Worm (Caenorhabditis elegans) whole organism, L1 larva: ENCODE measurements around the gene R09E10.13.
A peak's percentile ranks its signal among the peaks of the same experiment; 100 is the strongest.

ENCODE experiments used
- C16A3.4 ChIP-seq: fragments of 150-350 bp; optimal IDR thresholded peaks from 2 replicates; lab custom pipeline; 2014; ENCODE audit warnings: missing biosample characterization, missing genetic modification characterization
- aha-1 ChIP-seq: fragments of 150-350 bp; optimal IDR thresholded peaks from 2 replicates; lab custom pipeline; 2014; ENCODE audit warnings: missing biosample characterization, missing genetic modification characterization
- alr-1 ChIP-seq: fragments of 200-800 bp; sonication (Bioruptor generic); optimal IDR thresholded peaks from 2 replicates; lab custom pipeline; 2018; ENCODE audit warnings: borderline replicate concordance, mild to moderate bottlenecking, missing genetic modification characterization, missing compliant biosample characterization
- aly-2 ChIP-seq: fragments of 150-350 bp; optimal IDR thresholded peaks from 2 replicates; lab custom pipeline; 2014; ENCODE audit warnings: missing biosample characterization, missing genetic modification characterization
- blmp-1 ChIP-seq: fragments of 150-350 bp; optimal IDR thresholded peaks from 2 replicates; lab custom pipeline; 2014; ENCODE audit warnings: missing biosample characterization, missing genetic modification characterization
- ceh-63 ChIP-seq: fragments of 200-800 bp; sonication (Bioruptor generic); optimal IDR thresholded peaks from 2 replicates; lab custom pipeline; 2018; ENCODE audit warnings: mild to moderate bottlenecking, missing genetic modification characterization, missing compliant biosample characterization
- ceh-8 ChIP-seq: fragments of 200-800 bp; sonication (Bioruptor generic); optimal IDR thresholded peaks from 2 replicates; lab custom pipeline; 2018; ENCODE audit warnings: mild to moderate bottlenecking, missing genetic modification characterization, moderate library complexity, missing compliant biosample characterization
- ceh-82 ChIP-seq, 3 experiments: fragments of 150-350 bp in 1 of 3; sonication (generic microtip) in 2 of 3; optimal IDR thresholded peaks; 2 replicates each; lab custom pipeline; 2014 to 2017; ENCODE audit warnings: missing biosample characterization in 3 of 3, missing genetic modification characterization in 3 of 3
- ces-1 ChIP-seq: fragments of 150-350 bp; optimal IDR thresholded peaks from 2 replicates; lab custom pipeline; 2014; ENCODE audit warnings: missing biosample characterization, missing genetic modification reagents, missing genetic modification characterization
- dsc-1 ChIP-seq: sonication (generic microtip); optimal IDR thresholded peaks from 2 replicates; lab custom pipeline; 2016; ENCODE audit warnings: mild to moderate bottlenecking, missing genetic modification characterization, missing compliant biosample characterization
- efl-3 ChIP-seq: fragments of 200-800 bp; sonication (Bioruptor generic); optimal IDR thresholded peaks from 2 replicates; lab custom pipeline; 2018; ENCODE audit warnings: mild to moderate bottlenecking, missing genetic modification characterization, missing compliant biosample characterization
- egl-13 ChIP-seq: sonication (generic microtip); optimal IDR thresholded peaks from 2 replicates; lab custom pipeline; 2016; ENCODE audit warnings: missing genotype, missing genetic modification reagents, missing genetic modification characterization, missing compliant biosample characterization
- egl-27 ChIP-seq, 2 experiments: fragments of 150-350 bp in 1 of 2; sonication (generic microtip); optimal IDR thresholded peaks; 3 replicates each; lab custom pipeline; 2017 to 2018; ENCODE audit warnings: missing biosample characterization in 2 of 2, missing genetic modification characterization in 2 of 2, missing genetic modification reagents in 2 of 2
- elt-3 ChIP-seq, 6 experiments: fragments of 150-350 bp in 1 of 6; sonication (generic microtip); optimal IDR thresholded peaks; 2 replicates each; lab custom pipeline; 2017 to 2018; ENCODE audit warnings: missing biosample characterization in 6 of 6, missing genetic modification characterization in 6 of 6, inconsistent platforms in 1 of 6
- ets-5 ChIP-seq: fragments of 200-800 bp; sonication (Bioruptor generic); IDR thresholded peaks from 2 replicates; pipeline ENCODE4 v1.3.6; 2022; ENCODE audit warnings: missing genetic modification characterization, missing compliant biosample characterization
- fkh-10 ChIP-seq: sonication (generic microtip); optimal IDR thresholded peaks from 2 replicates; lab custom pipeline; 2017; ENCODE audit warnings: missing biosample characterization, missing genetic modification reagents, missing genetic modification characterization
- fkh-4 ChIP-seq: sonication (generic microtip); optimal IDR thresholded peaks from 2 replicates; lab custom pipeline; 2016; ENCODE audit warnings: missing compliant biosample characterization, missing genetic modification characterization, borderline replicate concordance
- fkh-8 ChIP-seq: sonication (generic microtip); optimal IDR thresholded peaks from 2 replicates; lab custom pipeline; 2016; ENCODE audit warnings: mild to moderate bottlenecking, missing genetic modification characterization, missing compliant biosample characterization
- fos-1 ChIP-seq: fragments of 150-350 bp; optimal IDR thresholded peaks from 2 replicates; lab custom pipeline; 2014; ENCODE audit warnings: missing biosample characterization, missing genetic modification characterization
- grh-1 ChIP-seq: fragments of 200-800 bp; sonication (Bioruptor generic); IDR thresholded peaks from 2 replicates; pipeline ENCODE4 v1.3.6; 2022; ENCODE audit warnings: missing genetic modification reagents, missing genetic modification characterization, missing compliant biosample characterization
- hpl-2 ChIP-seq: fragments of 150-350 bp; optimal IDR thresholded peaks from 2 replicates; lab custom pipeline; 2014; ENCODE audit warnings: missing biosample characterization, missing genetic modification reagents, missing genetic modification characterization
- isw-1 ChIP-seq: fragments of 200-800 bp; sonication (Bioruptor generic); IDR thresholded peaks from 2 replicates; pipeline ENCODE4 v1.3.6; 2022; ENCODE audit warnings: missing genetic modification characterization, missing compliant biosample characterization
- jun-1 ChIP-seq: fragments of 150-350 bp; optimal IDR thresholded peaks from 2 replicates; lab custom pipeline; 2014; ENCODE audit warnings: missing biosample characterization, missing genetic modification reagents, missing genetic modification characterization
- lin-13 ChIP-seq: fragments of 150-350 bp; optimal IDR thresholded peaks from 2 replicates; lab custom pipeline; 2014; ENCODE audit warnings: missing biosample characterization, missing genetic modification reagents, missing genetic modification characterization
- lin-14 ChIP-seq: fragments of 200-800 bp; sonication (Bioruptor generic); optimal IDR thresholded peaks from 2 replicates; lab custom pipeline; 2018; ENCODE audit warnings: mild to moderate bottlenecking, missing genetic modification characterization, moderate library complexity, missing compliant biosample characterization
- lin-15B ChIP-seq: fragments of 150-350 bp; sonication (generic microtip); optimal IDR thresholded peaks from 3 replicates; lab custom pipeline; 2014; ENCODE audit warnings: missing biosample characterization, missing genetic modification characterization
- lin-35 ChIP-seq, 2 experiments: fragments of 150-350 bp; optimal IDR thresholded peaks; 2 replicates each; lab custom pipeline; 2014; ENCODE audit warnings: missing biosample characterization in 2 of 2, missing genetic modification characterization in 2 of 2, missing genetic modification reagents in 2 of 2
- lin-39 ChIP-seq: fragments of 150-350 bp; optimal IDR thresholded peaks from 2 replicates; lab custom pipeline; 2014; ENCODE audit warnings: missing biosample characterization, missing genetic modification reagents, missing genetic modification characterization
- lir-3 ChIP-seq: sonication (generic microtip); optimal IDR thresholded peaks from 2 replicates; lab custom pipeline; 2016; ENCODE audit warnings: mild to moderate bottlenecking, missing genetic modification characterization, moderate library complexity, missing compliant biosample characterization; ENCODE audit not compliant: poor library complexity
- lsy-2 ChIP-seq, 2 experiments: fragments of 150-350 bp; optimal IDR thresholded peaks; 2 replicates each; lab custom pipeline; 2014; ENCODE audit warnings: missing biosample characterization in 2 of 2, missing genetic modification characterization in 2 of 2
- mab-9 ChIP-seq: fragments of 200-800 bp; sonication (Bioruptor generic); IDR thresholded peaks from 2 replicates; pipeline ENCODE4 v1.3.6; 2022; ENCODE audit warnings: missing genetic modification reagents, missing genetic modification characterization, missing compliant biosample characterization
- nhr-11 ChIP-seq: fragments of 150-350 bp; optimal IDR thresholded peaks from 2 replicates; lab custom pipeline; 2014; ENCODE audit warnings: missing biosample characterization, missing genetic modification characterization
- nhr-19 ChIP-seq: fragments of 200-800 bp; sonication (Bioruptor generic); conservative IDR thresholded peaks from 2 replicates; pipeline ENCODE4 v1.3.6; 2022; ENCODE audit warnings: missing genetic modification characterization, missing compliant biosample characterization
- nhr-20 ChIP-seq: sonication (generic microtip); optimal IDR thresholded peaks from 2 replicates; lab custom pipeline; 2016; ENCODE audit warnings: mild to moderate bottlenecking, missing genetic modification characterization, missing compliant biosample characterization
- nhr-237 ChIP-seq: fragments of 150-350 bp; optimal IDR thresholded peaks from 2 replicates; lab custom pipeline; 2014; ENCODE audit warnings: missing biosample characterization, missing genetic modification characterization
- nhr-47 ChIP-seq: sonication (generic microtip); optimal IDR thresholded peaks from 2 replicates; lab custom pipeline; 2016; ENCODE audit warnings: mild to moderate bottlenecking, missing genetic modification characterization, moderate library complexity, missing compliant biosample characterization
- nhr-76 ChIP-seq: sonication (generic microtip); optimal IDR thresholded peaks from 2 replicates; lab custom pipeline; 2017; ENCODE audit warnings: missing biosample characterization, missing genetic modification characterization
- nhr-77 ChIP-seq: fragments of 150-350 bp; optimal IDR thresholded peaks from 2 replicates; lab custom pipeline; 2014; ENCODE audit warnings: missing biosample characterization, missing genetic modification characterization
- nhr-85 ChIP-seq: sonication (generic microtip); peaks from one replicate; lab custom pipeline; 2016; ENCODE audit warnings: missing genetic modification characterization, inconsistent platforms, missing compliant biosample characterization
- nhr-90 ChIP-seq: sonication (generic microtip); optimal IDR thresholded peaks from 2 replicates; lab custom pipeline; 2016; ENCODE audit warnings: mild to moderate bottlenecking, missing genetic modification characterization, missing compliant biosample characterization; ENCODE audit not compliant: poor library complexity
- pqm-1 ChIP-seq: sonication (generic microtip); optimal IDR thresholded peaks from 3 replicates; lab custom pipeline; 2017; ENCODE audit warnings: missing biosample characterization, missing genetic modification characterization
- skn-1 ChIP-seq: fragments of 150-350 bp; optimal IDR thresholded peaks from 2 replicates; lab custom pipeline; 2014; ENCODE audit warnings: missing biosample characterization, missing genetic modification characterization
- snpc-4 ChIP-seq: fragments of 150-350 bp; optimal IDR thresholded peaks from 2 replicates; lab custom pipeline; 2014; ENCODE audit warnings: missing biosample characterization, missing genetic modification characterization
- sox-4 ChIP-seq: sonication (generic microtip); optimal IDR thresholded peaks from 2 replicates; lab custom pipeline; 2016; ENCODE audit warnings: missing genetic modification characterization, missing compliant biosample characterization
- sup-37 ChIP-seq: fragments of 200-800 bp; sonication (Bioruptor generic); optimal IDR thresholded peaks from 2 replicates; lab custom pipeline; 2018; ENCODE audit warnings: mild to moderate bottlenecking, missing genetic modification characterization, missing compliant biosample characterization
- swsn-7 ChIP-seq: sonication (generic microtip); optimal IDR thresholded peaks from 2 replicates; lab custom pipeline; 2016; ENCODE audit warnings: missing genetic modification characterization, missing compliant biosample characterization
- unc-130 ChIP-seq: fragments of 150-350 bp; optimal IDR thresholded peaks from 2 replicates; lab custom pipeline; 2017; ENCODE audit warnings: missing biosample characterization, missing genetic modification characterization, inconsistent platforms
- unc-62 ChIP-seq: fragments of 150-350 bp; optimal IDR thresholded peaks from 2 replicates; lab custom pipeline; 2014; ENCODE audit warnings: missing biosample characterization, missing genetic modification reagents, missing genetic modification characterization
- ztf-11 ChIP-seq, 2 experiments: sonication (generic microtip); optimal IDR thresholded peaks; 2 replicates each; lab custom pipeline; 2016 to 2017; ENCODE audit warnings: missing genetic modification characterization in 2 of 2, missing biosample characterization in 1 of 2, missing compliant biosample characterization in 1 of 2
- ztf-4 ChIP-seq: fragments of 150-350 bp; optimal IDR thresholded peaks from 2 replicates; lab custom pipeline; 2014; ENCODE audit warnings: missing biosample characterization, missing genetic modification characterization

R09E10.13 gene

DNA sequence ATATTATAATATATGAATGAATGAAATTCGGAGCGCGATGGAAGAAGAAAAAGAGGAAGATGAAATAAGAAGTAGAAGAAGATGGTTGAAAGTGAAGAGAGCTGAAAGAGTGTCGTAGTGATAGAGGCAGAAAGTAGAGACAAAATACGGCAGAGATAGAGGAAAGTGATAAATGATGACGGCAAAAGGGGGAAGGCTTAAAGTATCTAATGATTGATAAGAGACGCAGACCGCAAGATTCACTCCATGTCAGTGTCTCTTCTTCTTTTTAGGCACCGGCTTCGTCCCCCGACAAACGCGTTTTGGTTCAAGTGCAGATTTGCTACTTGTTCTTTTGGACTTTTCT lies 47.4 kb upstream of the R09E10.13 start (continued):
- TF ChIP-seq skn-1 (peak; percentile 51), nhr-20 (tag; lab: Kevin White, UChicago) (peak; percentile 71)
- TF ChIP-seq, all 84 proteins: peak for 39

DNA sequence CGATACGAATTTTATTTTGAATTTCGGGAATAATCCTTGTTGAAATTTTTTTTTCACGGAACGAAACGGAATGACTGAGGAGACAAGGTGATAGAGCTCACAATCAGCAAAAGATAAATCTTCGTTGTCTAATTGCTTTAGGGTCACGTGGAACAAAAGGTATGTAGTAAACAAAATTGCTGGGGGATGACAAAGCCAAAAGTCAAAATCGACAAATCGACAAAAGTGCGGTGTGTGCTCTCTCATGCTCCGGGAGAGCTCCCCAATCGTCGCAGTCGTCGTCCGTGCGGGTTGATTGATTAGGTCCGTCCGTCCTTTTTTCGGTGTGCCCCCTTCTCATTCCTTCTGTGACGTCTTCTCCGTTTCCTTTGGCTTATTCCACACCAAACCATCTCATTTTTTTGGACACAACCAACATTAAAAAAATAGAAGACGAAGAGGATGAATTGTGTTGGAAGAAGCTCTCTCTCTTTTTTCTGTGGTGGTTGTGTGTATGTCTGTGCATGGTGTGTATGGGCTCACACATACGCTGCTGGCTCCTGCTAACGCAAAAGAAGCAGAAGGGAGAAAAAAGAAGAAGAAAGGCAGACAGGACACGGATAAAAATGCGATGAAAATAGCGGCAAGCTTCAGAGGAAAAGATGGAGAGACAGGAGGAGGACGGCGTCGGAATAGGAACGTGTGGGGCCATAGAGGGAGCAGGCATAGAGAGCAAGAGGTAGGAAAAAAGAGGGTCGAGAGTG lies 46.8 kb upstream of the R09E10.13 start:
- TF ChIP-seq C16A3.4 (tag; lab: Kevin White, UChicago) (no peak), egl-27 (tag; optimal IDR thresholded peaks at IDR 0.05; lab: Kevin White, UChicago) (no peak), nhr-47 (tag; lab: Kevin White, UChicago) (no peak), elt-3 (tag; optimal IDR thresholded peaks at IDR 0.05; lab: Kevin White, UChicago) (no peak), nhr-11 (no peak), ceh-63 (GFP tag; lab: Kevin White, UChicago) (no peak), sup-37 (no peak), alr-1 (tag; lab: Kevin White, UChicago) (no peak), jun-1 (tag; lab: Kevin White, UChicago) (no peak), egl-13 (tag; lab: Kevin White, UChicago) (no peak), unc-130 (tag; lab: Kevin White, UChicago) (peak; percentile 35), pqm-1 (tag; lab: Kevin White, UChicago) (no peak), lsy-2 (tag; optimal IDR thresholded peaks at IDR 0.05; lab: Kevin White, UChicago) (peak in 1 of 2 experiments; percentile 21), snpc-4 (tag; lab: Kevin White, UChicago) (no peak), efl-3 (GFP tag; lab: Kevin White, UChicago) (no peak), aha-1 (tag; lab: Kevin White, UChicago) (no peak), nhr-90 (tag; lab: Kevin White, UChicago) (no peak), lin-14 (GFP tag; lab: Kevin White, UChicago) (peak; percentile 9), sox-4 (tag; lab: Kevin White, UChicago) (no peak), mab-9 (GFP tag; lab: Robert Waterston, UW) (no peak), nhr-237 (tag; lab: Kevin White, UChicago) (no peak), grh-1 (no peak), blmp-1 (no peak), lin-13 (no peak), fkh-8 (tag; lab: Kevin White, UChicago) (no peak), fkh-4 (tag; lab: Kevin White, UChicago) (no peak), ces-1 (GFP tag; lab: Kevin White, UChicago) (peak; percentile 34), unc-62 (GFP tag; lab: Kevin White, UChicago) (no peak), lin-35 (GFP tag; optimal IDR thresholded peaks at IDR 0.05; lab: Kevin White, UChicago) (no peak), skn-1 (peak; percentile 4), nhr-76 (tag; lab: Kevin White, UChicago) (no peak), nhr-19 (GFP tag; lab: Robert Waterston, UW) (peak; percentile 36; the same call in 1 of the 2 replicates), ceh-82 (tag; optimal IDR thresholded peaks at IDR 0.05; lab: Kevin White, UChicago) (peak in 1 of 3 experiments; percentile 53), ztf-4 (no peak), fkh-10 (peak; percentile 48), ceh-8 (GFP tag; lab: Kevin White, UChicago) (no peak), fos-1 (tag; lab: Kevin White, UChicago) (no peak), dsc-1 (tag; lab: Kevin White, UChicago) (no peak), nhr-77 (tag; lab: Kevin White, UChicago) (no peak), nhr-20 (tag; lab: Kevin White, UChicago) (no peak), aly-2 (tag; lab: Kevin White, UChicago) (no peak), lin-15B (tag; lab: Kevin White, UChicago) (no peak), isw-1 (no peak), nhr-85 (tag; lab: Kevin White, UChicago) (no peak), hpl-2 (GFP tag; lab: Kevin White, UChicago) (no peak), lir-3 (tag; lab: Kevin White, UChicago) (no peak), lin-39 (peak; percentile 64), ets-5 (GFP tag; lab: Robert Waterston, UW) (no peak), ztf-11 (tag; optimal IDR thresholded peaks at IDR 0.05; lab: Kevin White, UChicago) (peak in 1 of 2 experiments; percentile 27), swsn-7 (tag; lab: Kevin White, UChicago) (no peak)
